Worm (Caenorhabditis elegans) whole organism, L1 larva: ENCODE measurements around the gene glb-7.

ENCODE experiments used
- C34B4.2 ChIP-seq: sonication (generic microtip); optimal IDR thresholded peaks from 2 replicates; lab custom pipeline; 2017; ENCODE audit warnings: mild to moderate bottlenecking, missing genetic modification characterization, missing compliant biosample characterization
- Y116A8C.19 ChIP-seq: sonication (generic microtip); optimal IDR thresholded peaks from 2 replicates; lab custom pipeline; 2016; ENCODE audit warnings: missing compliant biosample characterization, missing genetic modification characterization, borderline replicate concordance
- aly-2 ChIP-seq: fragments of 150-350 bp; optimal IDR thresholded peaks from 2 replicates; lab custom pipeline; 2014; ENCODE audit warnings: missing biosample characterization, missing genetic modification characterization
- blmp-1 ChIP-seq: fragments of 150-350 bp; optimal IDR thresholded peaks from 2 replicates; lab custom pipeline; 2014; ENCODE audit warnings: missing biosample characterization, missing genetic modification characterization
- ceh-63 ChIP-seq: fragments of 200-800 bp; sonication (Bioruptor generic); optimal IDR thresholded peaks from 2 replicates; lab custom pipeline; 2018; ENCODE audit warnings: mild to moderate bottlenecking, missing genetic modification characterization, missing compliant biosample characterization
- efl-1 ChIP-seq, 4 experiments: fragments of 150-350 bp; optimal IDR thresholded peaks in 3 of 4; peaks in 1 of 4; 1 replicate in 1 of 4; 2 replicates in 3 of 4; lab custom pipeline; 2014; ENCODE audit warnings: missing biosample characterization in 2 of 4, missing genetic modification characterization in 2 of 4, missing genetic modification reagents in 2 of 4
- elt-2 ChIP-seq: sonication (generic microtip); optimal IDR thresholded peaks from 2 replicates; lab custom pipeline; 2016; ENCODE audit warnings: missing genetic modification characterization, mild to moderate bottlenecking, inconsistent platforms, missing compliant biosample characterization, missing genetic modification reagents
- elt-3 ChIP-seq, 6 experiments: fragments of 150-350 bp in 1 of 6; sonication (generic microtip); optimal IDR thresholded peaks; 2 replicates each; lab custom pipeline; 2017 to 2018; ENCODE audit warnings: missing biosample characterization in 6 of 6, missing genetic modification characterization in 6 of 6, inconsistent platforms in 1 of 6
- fkh-10 ChIP-seq: sonication (generic microtip); optimal IDR thresholded peaks from 2 replicates; lab custom pipeline; 2017; ENCODE audit warnings: missing biosample characterization, missing genetic modification reagents, missing genetic modification characterization
- fkh-4 ChIP-seq: sonication (generic microtip); optimal IDR thresholded peaks from 2 replicates; lab custom pipeline; 2016; ENCODE audit warnings: missing compliant biosample characterization, missing genetic modification characterization, borderline replicate concordance
- grh-1 ChIP-seq: fragments of 200-800 bp; sonication (Bioruptor generic); IDR thresholded peaks from 2 replicates; pipeline ENCODE4 v1.3.6; 2022; ENCODE audit warnings: missing genetic modification reagents, missing genetic modification characterization, missing compliant biosample characterization
- hlh-4 ChIP-seq: sonication (generic microtip); optimal IDR thresholded peaks from 2 replicates; lab custom pipeline; 2016; ENCODE audit warnings: mild to moderate bottlenecking, missing genetic modification characterization, missing compliant biosample characterization
- lin-14 ChIP-seq: fragments of 200-800 bp; sonication (Bioruptor generic); optimal IDR thresholded peaks from 2 replicates; lab custom pipeline; 2018; ENCODE audit warnings: mild to moderate bottlenecking, missing genetic modification characterization, moderate library complexity, missing compliant biosample characterization
- lin-35 ChIP-seq, 2 experiments: fragments of 150-350 bp; optimal IDR thresholded peaks; 2 replicates each; lab custom pipeline; 2014; ENCODE audit warnings: missing biosample characterization in 2 of 2, missing genetic modification characterization in 2 of 2, missing genetic modification reagents in 2 of 2
- lir-3 ChIP-seq: sonication (generic microtip); optimal IDR thresholded peaks from 2 replicates; lab custom pipeline; 2016; ENCODE audit warnings: mild to moderate bottlenecking, missing genetic modification characterization, moderate library complexity, missing compliant biosample characterization; ENCODE audit not compliant: poor library complexity
- lsy-2 ChIP-seq, 2 experiments: fragments of 150-350 bp; optimal IDR thresholded peaks; 2 replicates each; lab custom pipeline; 2014; ENCODE audit warnings: missing biosample characterization in 2 of 2, missing genetic modification characterization in 2 of 2
- mdl-1 ChIP-seq, 2 experiments: fragments of 150-350 bp; optimal IDR thresholded peaks; 2 replicates each; lab custom pipeline; 2014 to 2017; ENCODE audit warnings: missing biosample characterization in 2 of 2, missing genetic modification characterization in 2 of 2, inconsistent platforms in 1 of 2
- mep-1 ChIP-seq: fragments of 150-350 bp; optimal IDR thresholded peaks from 2 replicates; lab custom pipeline; 2014; ENCODE audit warnings: missing biosample characterization, missing genetic modification characterization
- nhr-11 ChIP-seq: fragments of 150-350 bp; optimal IDR thresholded peaks from 2 replicates; lab custom pipeline; 2014; ENCODE audit warnings: missing biosample characterization, missing genetic modification characterization
- nhr-20 ChIP-seq: sonication (generic microtip); optimal IDR thresholded peaks from 2 replicates; lab custom pipeline; 2016; ENCODE audit warnings: mild to moderate bottlenecking, missing genetic modification characterization, missing compliant biosample characterization
- nhr-237 ChIP-seq: fragments of 150-350 bp; optimal IDR thresholded peaks from 2 replicates; lab custom pipeline; 2014; ENCODE audit warnings: missing biosample characterization, missing genetic modification characterization
- nhr-71 ChIP-seq: sonication (generic microtip); optimal IDR thresholded peaks from 2 replicates; lab custom pipeline; 2016; ENCODE audit warnings: mild to moderate bottlenecking, missing genetic modification characterization, moderate library complexity, missing compliant biosample characterization
- nhr-76 ChIP-seq: sonication (generic microtip); optimal IDR thresholded peaks from 2 replicates; lab custom pipeline; 2017; ENCODE audit warnings: missing biosample characterization, missing genetic modification characterization
- nhr-84 ChIP-seq: sonication (generic microtip); optimal IDR thresholded peaks from 2 replicates; lab custom pipeline; 2017; ENCODE audit warnings: missing biosample characterization, missing genetic modification characterization
- nhr-85 ChIP-seq: sonication (generic microtip); peaks from one replicate; lab custom pipeline; 2016; ENCODE audit warnings: missing genetic modification characterization, inconsistent platforms, missing compliant biosample characterization
- nhr-90 ChIP-seq: sonication (generic microtip); optimal IDR thresholded peaks from 2 replicates; lab custom pipeline; 2016; ENCODE audit warnings: mild to moderate bottlenecking, missing genetic modification characterization, missing compliant biosample characterization; ENCODE audit not compliant: poor library complexity
- pqm-1 ChIP-seq: sonication (generic microtip); optimal IDR thresholded peaks from 3 replicates; lab custom pipeline; 2017; ENCODE audit warnings: missing biosample characterization, missing genetic modification characterization
- rnt-1 ChIP-seq: sonication (generic microtip); optimal IDR thresholded peaks from 2 replicates; lab custom pipeline; 2016; ENCODE audit warnings: mild to moderate bottlenecking, missing genetic modification characterization, moderate library complexity, missing compliant biosample characterization
- snu-23 ChIP-seq: sonication (generic microtip); optimal IDR thresholded peaks from 2 replicates; lab custom pipeline; 2016; ENCODE audit warnings: missing genetic modification characterization, missing compliant biosample characterization
- sup-37 ChIP-seq: fragments of 200-800 bp; sonication (Bioruptor generic); optimal IDR thresholded peaks from 2 replicates; lab custom pipeline; 2018; ENCODE audit warnings: mild to moderate bottlenecking, missing genetic modification characterization, missing compliant biosample characterization
- tlp-1 ChIP-seq: fragments of 150-350 bp; optimal IDR thresholded peaks from 2 replicates; lab custom pipeline; 2014; ENCODE audit warnings: missing biosample characterization, missing genetic modification characterization
- unc-130 ChIP-seq: fragments of 150-350 bp; optimal IDR thresholded peaks from 2 replicates; lab custom pipeline; 2017; ENCODE audit warnings: missing biosample characterization, missing genetic modification characterization, inconsistent platforms
- unc-62 ChIP-seq: fragments of 150-350 bp; optimal IDR thresholded peaks from 2 replicates; lab custom pipeline; 2014; ENCODE audit warnings: missing biosample characterization, missing genetic modification reagents, missing genetic modification characterization
- vab-15 ChIP-seq: sonication (generic microtip); optimal IDR thresholded peaks from 2 replicates; lab custom pipeline; 2017; ENCODE audit warnings: missing genotype, mild to moderate bottlenecking, missing genetic modification characterization, missing compliant biosample characterization
- ztf-11 ChIP-seq, 2 experiments: sonication (generic microtip); optimal IDR thresholded peaks; 2 replicates each; lab custom pipeline; 2016 to 2017; ENCODE audit warnings: missing genetic modification characterization in 2 of 2, missing biosample characterization in 1 of 2, missing compliant biosample characterization in 1 of 2

The glb-7 gene

DNA sequence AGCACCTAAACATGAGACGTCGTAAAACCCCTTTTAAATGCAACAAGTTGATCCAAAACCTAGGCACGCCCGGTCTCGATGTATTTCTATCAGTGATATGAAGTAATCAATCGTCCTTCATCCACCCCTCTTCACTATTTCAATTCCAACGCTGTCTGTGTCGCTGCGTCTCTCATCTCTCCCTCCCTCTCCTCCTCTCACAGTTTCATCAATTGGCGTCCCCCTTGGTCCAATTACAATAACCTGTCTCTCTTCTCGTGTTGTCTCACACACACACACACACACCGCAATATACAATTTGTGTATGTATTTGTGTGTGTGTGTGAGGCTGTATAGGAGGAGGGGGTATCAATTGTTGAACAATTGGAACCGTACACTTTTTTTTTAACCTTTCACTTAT, 39.4 kb upstream of the glb-7 start:
- TF ChIP-seq lin-14 (peak; percentile 75), nhr-90 (tag; lab: Kevin White, UChicago) (peak; percentile 30), nhr-20 (peak; percentile 52), grh-1 (GFP tag; lab: Robert Waterston, UW) (peak; percentile 33; the same call in 1 of the 2 replicates), blmp-1 (tag; lab: Kevin White, UChicago) (no peak), C34B4.2 (tag; lab: Kevin White, UChicago) (no peak), vab-15 (tag; lab: Kevin White, UChicago) (peak; percentile 88), lin-35 (GFP tag; optimal IDR thresholded peaks at IDR 0.05; lab: Kevin White, UChicago) (peak in 1 of 2 experiments; percentile 38), unc-130 (tag; lab: Kevin White, UChicago) (peak; percentile 1), nhr-71 (tag; lab: Kevin White, UChicago) (peak; percentile 38), elt-3 (tag; optimal IDR thresholded peaks at IDR 0.05; lab: Kevin White, UChicago) (peak in 5 of 6 experiments; percentile 13 to 73 (median 59)), snu-23 (GFP tag; lab: Kevin White, UChicago) (peak; percentile 52), lsy-2 (tag; optimal IDR thresholded peaks at IDR 0.05; lab: Kevin White, UChicago) (peak in 1 of 2 experiments; percentile 40), aly-2 (no peak), nhr-85 (tag; lab: Kevin White, UChicago) (peak; percentile 89), tlp-1 (no peak), lir-3 (no peak), efl-1 (optimal IDR thresholded peaks at IDR 0.05; lab: Kevin White, UChicago) (peak in 1 of 2 experiments; percentile 14), efl-1 (GFP tag; optimal IDR thresholded peaks at IDR 0.05 in 1 of 2; lab: Kevin White, UChicago) (no peak), mdl-1 (tag; optimal IDR thresholded peaks at IDR 0.05; lab: Kevin White, UChicago) (peak in 1 of 2 experiments; percentile 35), unc-62 (GFP tag; lab: Kevin White, UChicago) (no peak)

DNA sequence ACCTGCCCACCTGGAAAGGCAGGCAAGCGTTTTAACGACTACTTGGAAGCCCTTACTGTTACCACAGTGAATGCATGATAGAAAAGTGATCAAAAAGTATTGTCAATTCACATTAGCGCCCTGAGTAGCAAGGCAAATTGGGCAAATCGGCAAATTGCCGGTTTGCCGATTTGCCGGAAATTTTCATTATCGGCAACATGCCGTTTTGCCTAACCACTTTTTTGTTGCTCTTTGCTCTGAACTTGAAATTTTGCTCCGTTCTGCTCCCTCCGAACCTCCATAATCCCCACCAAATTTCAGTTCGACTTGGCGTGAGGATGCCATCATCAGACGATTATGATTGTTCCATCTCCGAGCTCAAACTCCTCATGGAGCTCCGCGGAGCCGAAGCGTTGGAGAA, 38.9 kb upstream of the glb-7 start, which contains the start of gene mca-2:
Gene mca-2, plus strand, starts transcription at position 301 of the 400 bp plus-strand sequence.
- TF ChIP-seq elt-2 (tag; lab: Kevin White, UChicago) (no peak), mep-1 (tag; lab: Kevin White, UChicago) (no peak), ztf-11 (tag; optimal IDR thresholded peaks at IDR 0.05; lab: Kevin White, UChicago) (no peak), Y116A8C.19 (tag; lab: Kevin White, UChicago) (no peak), lin-35 (GFP tag; optimal IDR thresholded peaks at IDR 0.05; lab: Kevin White, UChicago) (no peak), nhr-11 (no peak), sup-37 (GFP tag; lab: Kevin White, UChicago) (no peak), ceh-63 (no peak), nhr-76 (tag; lab: Kevin White, UChicago) (no peak), hlh-4 (no peak), nhr-237 (tag; lab: Kevin White, UChicago) (no peak), rnt-1 (tag; lab: Kevin White, UChicago) (no peak), pqm-1 (tag; lab: Kevin White, UChicago) (no peak)

DNA sequence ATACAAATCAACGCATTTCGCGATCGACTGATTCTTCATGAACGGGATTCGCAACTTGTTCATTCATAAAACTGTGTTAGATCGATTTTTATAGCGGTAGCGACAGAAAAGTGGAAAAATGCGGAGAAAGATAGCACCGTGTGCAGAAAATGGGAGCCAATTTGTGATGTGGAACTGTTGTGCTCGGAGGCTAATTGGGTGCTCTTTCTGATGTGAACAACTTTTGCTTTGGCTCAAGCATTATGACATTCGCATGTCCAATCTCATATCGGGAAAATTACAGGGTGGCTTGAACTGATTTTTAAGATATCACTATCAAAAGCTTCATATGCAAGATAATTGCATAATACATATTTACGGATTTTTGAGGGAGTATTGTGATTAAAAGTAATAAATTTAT, 22.8 kb upstream of the glb-7 start, which contains the start of gene C23H5.11:
Gene C23H5.11, minus strand, starts transcription at position 101 of the 400 bp plus-strand sequence.
- TF ChIP-seq nhr-84 (tag; lab: Kevin White, UChicago), result no peak
- no peak for TF ChIP-seq nhr-20

DNA sequence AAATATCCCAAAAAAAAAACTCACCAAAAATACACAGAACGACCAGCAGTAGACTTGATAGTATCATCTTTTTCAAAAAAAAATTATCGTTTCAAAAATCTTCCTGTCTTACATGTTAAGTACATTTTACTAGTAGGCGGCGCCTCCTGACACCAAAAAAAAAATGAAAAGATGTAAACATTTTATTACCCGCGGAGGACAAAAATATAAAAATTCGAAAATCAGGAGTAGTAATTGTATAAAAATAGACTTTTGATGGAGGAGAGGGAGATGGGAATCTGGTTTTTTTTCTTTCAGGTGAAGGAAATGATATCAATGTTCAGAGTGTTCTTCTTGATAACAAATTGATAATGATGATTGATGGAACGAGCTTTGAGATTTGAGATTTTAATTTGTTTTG, 19.8 kb upstream of the glb-7 start, which contains the start of gene C23H5.15:
Gene C23H5.15, minus strand, starts transcription at position 101 of the 400 bp plus-strand sequence.
- no peak for TF ChIP-seq pqm-1 (tag; lab: Kevin White, UChicago)
- no peak for TF ChIP-seq efl-1 (optimal IDR thresholded peaks at IDR 0.05; lab: Kevin White, UChicago)
- TF ChIP-seq efl-1 (GFP tag; optimal IDR thresholded peaks at IDR 0.05 in 1 of 2; lab: Kevin White, UChicago), result peak in 1 of 2 experiments; percentile 46
- no peak for TF ChIP-seq fkh-4 (tag; lab: Kevin White, UChicago)
- no peak for TF ChIP-seq nhr-71 (tag; lab: Kevin White, UChicago)
- no peak for TF ChIP-seq hlh-4
- TF ChIP-seq fkh-10 (GFP tag; lab: Kevin White, UChicago), result no peak
